Worm (Caenorhabditis elegans) whole organism, L1 larva: ENCODE measurements around the gene paqr-1.

Experiments
- C04F5.9 ChIP-seq: sonication (generic microtip); optimal IDR thresholded peaks from 2 replicates; lab custom pipeline; 2016; ENCODE audit warnings: missing genetic modification characterization, missing compliant biosample characterization
- C16A3.4 ChIP-seq: fragments of 150-350 bp; optimal IDR thresholded peaks from 2 replicates; lab custom pipeline; 2014; ENCODE audit warnings: missing biosample characterization, missing genetic modification characterization
- F16B12.6 ChIP-seq: fragments of 150-350 bp; optimal IDR thresholded peaks from 2 replicates; lab custom pipeline; 2014; ENCODE audit warnings: missing biosample characterization, missing genetic modification characterization
- Y116A8C.19 ChIP-seq: sonication (generic microtip); optimal IDR thresholded peaks from 2 replicates; lab custom pipeline; 2016; ENCODE audit warnings: missing compliant biosample characterization, missing genetic modification characterization, borderline replicate concordance
- aha-1 ChIP-seq: fragments of 150-350 bp; optimal IDR thresholded peaks from 2 replicates; lab custom pipeline; 2014; ENCODE audit warnings: missing biosample characterization, missing genetic modification characterization
- ama-1 ChIP-seq: fragments of 150-350 bp; optimal IDR thresholded peaks from 2 replicates; lab custom pipeline; 2014
- blmp-1 ChIP-seq: fragments of 150-350 bp; optimal IDR thresholded peaks from 2 replicates; lab custom pipeline; 2014; ENCODE audit warnings: missing biosample characterization, missing genetic modification characterization
- ceh-8 ChIP-seq: fragments of 200-800 bp; sonication (Bioruptor generic); optimal IDR thresholded peaks from 2 replicates; lab custom pipeline; 2018; ENCODE audit warnings: mild to moderate bottlenecking, missing genetic modification characterization, moderate library complexity, missing compliant biosample characterization
- ceh-82 ChIP-seq, 3 experiments: fragments of 150-350 bp in 1 of 3; sonication (generic microtip) in 2 of 3; optimal IDR thresholded peaks; 2 replicates each; lab custom pipeline; 2014 to 2017; ENCODE audit warnings: missing biosample characterization in 3 of 3, missing genetic modification characterization in 3 of 3
- dpl-1 ChIP-seq, 3 experiments: fragments of 150-350 bp in 2 of 3; sonication (generic microtip) in 1 of 3; optimal IDR thresholded peaks; 2 replicates each; lab custom pipeline; 2014 to 2017; ENCODE audit warnings: missing biosample characterization in 3 of 3, missing genetic modification characterization in 3 of 3, missing genetic modification reagents in 3 of 3
- dsc-1 ChIP-seq: sonication (generic microtip); optimal IDR thresholded peaks from 2 replicates; lab custom pipeline; 2016; ENCODE audit warnings: mild to moderate bottlenecking, missing genetic modification characterization, missing compliant biosample characterization
- elt-3 ChIP-seq, 6 experiments: fragments of 150-350 bp in 1 of 6; sonication (generic microtip); optimal IDR thresholded peaks; 2 replicates each; lab custom pipeline; 2017 to 2018; ENCODE audit warnings: missing biosample characterization in 6 of 6, missing genetic modification characterization in 6 of 6, inconsistent platforms in 1 of 6
- fkh-10 ChIP-seq: sonication (generic microtip); optimal IDR thresholded peaks from 2 replicates; lab custom pipeline; 2017; ENCODE audit warnings: missing biosample characterization, missing genetic modification reagents, missing genetic modification characterization
- fkh-4 ChIP-seq: sonication (generic microtip); optimal IDR thresholded peaks from 2 replicates; lab custom pipeline; 2016; ENCODE audit warnings: missing compliant biosample characterization, missing genetic modification characterization, borderline replicate concordance
- fos-1 ChIP-seq: fragments of 150-350 bp; optimal IDR thresholded peaks from 2 replicates; lab custom pipeline; 2014; ENCODE audit warnings: missing biosample characterization, missing genetic modification characterization
- grh-1 ChIP-seq: fragments of 200-800 bp; sonication (Bioruptor generic); IDR thresholded peaks from 2 replicates; pipeline ENCODE4 v1.3.6; 2022; ENCODE audit warnings: missing genetic modification reagents, missing genetic modification characterization, missing compliant biosample characterization
- hlh-4 ChIP-seq: sonication (generic microtip); optimal IDR thresholded peaks from 2 replicates; lab custom pipeline; 2016; ENCODE audit warnings: mild to moderate bottlenecking, missing genetic modification characterization, missing compliant biosample characterization
- irx-1 ChIP-seq: sonication (generic microtip); optimal IDR thresholded peaks from 2 replicates; lab custom pipeline; 2016; ENCODE audit warnings: missing genetic modification characterization, missing compliant biosample characterization
- jun-1 ChIP-seq: fragments of 150-350 bp; optimal IDR thresholded peaks from 2 replicates; lab custom pipeline; 2014; ENCODE audit warnings: missing biosample characterization, missing genetic modification reagents, missing genetic modification characterization
- lin-13 ChIP-seq: fragments of 150-350 bp; optimal IDR thresholded peaks from 2 replicates; lab custom pipeline; 2014; ENCODE audit warnings: missing biosample characterization, missing genetic modification reagents, missing genetic modification characterization
- lin-14 ChIP-seq: fragments of 200-800 bp; sonication (Bioruptor generic); optimal IDR thresholded peaks from 2 replicates; lab custom pipeline; 2018; ENCODE audit warnings: mild to moderate bottlenecking, missing genetic modification characterization, moderate library complexity, missing compliant biosample characterization
- lin-35 ChIP-seq, 2 experiments: fragments of 150-350 bp; optimal IDR thresholded peaks; 2 replicates each; lab custom pipeline; 2014; ENCODE audit warnings: missing biosample characterization in 2 of 2, missing genetic modification characterization in 2 of 2, missing genetic modification reagents in 2 of 2
- lir-3 ChIP-seq: sonication (generic microtip); optimal IDR thresholded peaks from 2 replicates; lab custom pipeline; 2016; ENCODE audit warnings: mild to moderate bottlenecking, missing genetic modification characterization, moderate library complexity, missing compliant biosample characterization; ENCODE audit not compliant: poor library complexity
- lsy-2 ChIP-seq, 2 experiments: fragments of 150-350 bp; optimal IDR thresholded peaks; 2 replicates each; lab custom pipeline; 2014; ENCODE audit warnings: missing biosample characterization in 2 of 2, missing genetic modification characterization in 2 of 2
- mdl-1 ChIP-seq, 2 experiments: fragments of 150-350 bp; optimal IDR thresholded peaks; 2 replicates each; lab custom pipeline; 2014 to 2017; ENCODE audit warnings: missing biosample characterization in 2 of 2, missing genetic modification characterization in 2 of 2, inconsistent platforms in 1 of 2
- mep-1 ChIP-seq: fragments of 150-350 bp; optimal IDR thresholded peaks from 2 replicates; lab custom pipeline; 2014; ENCODE audit warnings: missing biosample characterization, missing genetic modification characterization
- nhr-11 ChIP-seq: fragments of 150-350 bp; optimal IDR thresholded peaks from 2 replicates; lab custom pipeline; 2014; ENCODE audit warnings: missing biosample characterization, missing genetic modification characterization
- nhr-20 ChIP-seq: sonication (generic microtip); optimal IDR thresholded peaks from 2 replicates; lab custom pipeline; 2016; ENCODE audit warnings: mild to moderate bottlenecking, missing genetic modification characterization, missing compliant biosample characterization
- nhr-47 ChIP-seq: sonication (generic microtip); optimal IDR thresholded peaks from 2 replicates; lab custom pipeline; 2016; ENCODE audit warnings: mild to moderate bottlenecking, missing genetic modification characterization, moderate library complexity, missing compliant biosample characterization
- nhr-77 ChIP-seq: fragments of 150-350 bp; optimal IDR thresholded peaks from 2 replicates; lab custom pipeline; 2014; ENCODE audit warnings: missing biosample characterization, missing genetic modification characterization
- nhr-90 ChIP-seq: sonication (generic microtip); optimal IDR thresholded peaks from 2 replicates; lab custom pipeline; 2016; ENCODE audit warnings: mild to moderate bottlenecking, missing genetic modification characterization, missing compliant biosample characterization; ENCODE audit not compliant: poor library complexity
- pag-3 ChIP-seq: sonication (generic microtip); optimal IDR thresholded peaks from 2 replicates; lab custom pipeline; 2017; ENCODE audit warnings: missing genetic modification characterization, mild to moderate bottlenecking, missing compliant biosample characterization, antibody characterized with exemption, borderline replicate concordance; ENCODE audit not compliant: insufficient read depth
- pax-3 ChIP-seq: fragments of 200-800 bp; sonication (Bioruptor generic); optimal IDR thresholded peaks from 2 replicates; lab custom pipeline; 2018; ENCODE audit warnings: mild to moderate bottlenecking, missing genetic modification characterization, moderate library complexity, missing compliant biosample characterization
- pqm-1 ChIP-seq: sonication (generic microtip); optimal IDR thresholded peaks from 3 replicates; lab custom pipeline; 2017; ENCODE audit warnings: missing biosample characterization, missing genetic modification characterization
- snpc-4 ChIP-seq: fragments of 150-350 bp; optimal IDR thresholded peaks from 2 replicates; lab custom pipeline; 2014; ENCODE audit warnings: missing biosample characterization, missing genetic modification characterization
- snu-23 ChIP-seq: sonication (generic microtip); optimal IDR thresholded peaks from 2 replicates; lab custom pipeline; 2016; ENCODE audit warnings: missing genetic modification characterization, missing compliant biosample characterization
- sox-4 ChIP-seq: sonication (generic microtip); optimal IDR thresholded peaks from 2 replicates; lab custom pipeline; 2016; ENCODE audit warnings: missing genetic modification characterization, missing compliant biosample characterization
- sptf-1 ChIP-seq: fragments of 150-350 bp; optimal IDR thresholded peaks from 2 replicates; lab custom pipeline; 2014; ENCODE audit warnings: missing biosample characterization, missing genetic modification characterization
- sup-37 ChIP-seq: fragments of 200-800 bp; sonication (Bioruptor generic); optimal IDR thresholded peaks from 2 replicates; lab custom pipeline; 2018; ENCODE audit warnings: mild to moderate bottlenecking, missing genetic modification characterization, missing compliant biosample characterization
- swsn-7 ChIP-seq: sonication (generic microtip); optimal IDR thresholded peaks from 2 replicates; lab custom pipeline; 2016; ENCODE audit warnings: missing genetic modification characterization, missing compliant biosample characterization
- tbx-2 ChIP-seq: sonication (generic microtip); optimal IDR thresholded peaks from 2 replicates; lab custom pipeline; 2016; ENCODE audit warnings: missing genetic modification characterization, missing compliant biosample characterization
- unc-98 ChIP-seq: fragments of 200-800 bp; sonication (Bioruptor generic); IDR thresholded peaks from 2 replicates; pipeline ENCODE4 v1.3.6; 2022; ENCODE audit warnings: missing genetic modification characterization, missing compliant biosample characterization
- vab-15 ChIP-seq: sonication (generic microtip); optimal IDR thresholded peaks from 2 replicates; lab custom pipeline; 2017; ENCODE audit warnings: missing genotype, mild to moderate bottlenecking, missing genetic modification characterization, missing compliant biosample characterization
- zag-1 ChIP-seq: fragments of 150-350 bp; optimal IDR thresholded peaks from 2 replicates; lab custom pipeline; 2014; ENCODE audit warnings: missing biosample characterization, missing genetic modification characterization
- ztf-11 ChIP-seq, 2 experiments: sonication (generic microtip); optimal IDR thresholded peaks; 2 replicates each; lab custom pipeline; 2016 to 2017; ENCODE audit warnings: missing genetic modification characterization in 2 of 2, missing biosample characterization in 1 of 2, missing compliant biosample characterization in 1 of 2
- ztf-4 ChIP-seq: fragments of 150-350 bp; optimal IDR thresholded peaks from 2 replicates; lab custom pipeline; 2014; ENCODE audit warnings: missing biosample characterization, missing genetic modification characterization

Gene paqr-1

DNA sequence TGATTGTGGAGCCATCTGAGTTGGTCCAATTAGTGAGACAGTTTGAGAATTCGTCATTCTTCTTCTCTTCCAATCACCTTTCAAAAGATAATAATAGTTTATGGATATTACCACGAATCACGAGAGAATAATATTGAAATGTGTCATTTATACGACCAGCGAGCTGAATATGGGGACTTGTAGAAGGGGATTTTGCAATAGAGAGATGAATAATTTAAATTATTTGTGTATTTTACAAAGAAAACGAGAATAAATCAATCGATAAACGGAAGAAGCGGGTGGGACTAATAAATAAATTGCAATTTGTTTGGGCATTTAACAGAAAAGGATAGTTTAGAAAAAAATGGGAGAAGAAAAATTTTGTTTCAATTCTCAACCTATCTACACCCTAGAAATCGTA is 27.4 kb upstream of the paqr-1 start, which contains the start of gene odr-8:
odr-8 (minus strand) TSS at position 101 of the 400 bp plus-strand sequence.
- no peak for TF ChIP-seq sox-4
- TF ChIP-seq hlh-4 = no peak
- no peak for TF ChIP-seq fos-1 (tag; lab: Kevin White, UChicago)
- no peak for TF ChIP-seq lir-3 (tag; lab: Kevin White, UChicago)
- no peak for TF ChIP-seq C16A3.4 (tag; lab: Kevin White, UChicago)
- no peak for TF ChIP-seq ztf-11 (tag; optimal IDR thresholded peaks at IDR 0.05; lab: Kevin White, UChicago)
- TF ChIP-seq Y116A8C.19 = no peak
- no peak for TF ChIP-seq irx-1 (tag; lab: Kevin White, UChicago)

DNA sequence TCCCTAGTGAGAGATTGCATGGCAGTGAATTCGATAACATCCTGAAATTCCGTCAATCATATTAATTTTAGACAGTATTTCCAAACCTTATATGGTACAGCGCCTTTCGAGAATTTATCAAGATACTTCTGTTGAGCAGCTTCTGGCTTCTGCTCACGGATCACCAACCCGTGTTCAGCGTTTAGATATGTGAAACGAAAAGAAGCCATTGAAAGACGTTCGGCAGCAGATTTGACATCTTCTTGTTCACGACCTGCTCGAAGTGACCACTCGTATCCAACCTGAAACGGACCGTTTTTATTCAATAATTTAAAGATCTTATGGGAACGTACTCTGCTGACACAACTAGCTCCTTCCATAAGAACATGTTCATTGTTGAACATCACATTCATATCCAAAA is 26.4 kb upstream of the paqr-1 start:
- no peak for TF ChIP-seq sox-4
- TF ChIP-seq sup-37 (GFP tag; lab: Kevin White, UChicago) = no peak
- no peak for TF ChIP-seq ama-1 (lab: Kevin White, UChicago)
- no peak for TF ChIP-seq hlh-4
- TF ChIP-seq irx-1 (tag; lab: Kevin White, UChicago) = no peak
- TF ChIP-seq, all 84 proteins: peak for 0

DNA sequence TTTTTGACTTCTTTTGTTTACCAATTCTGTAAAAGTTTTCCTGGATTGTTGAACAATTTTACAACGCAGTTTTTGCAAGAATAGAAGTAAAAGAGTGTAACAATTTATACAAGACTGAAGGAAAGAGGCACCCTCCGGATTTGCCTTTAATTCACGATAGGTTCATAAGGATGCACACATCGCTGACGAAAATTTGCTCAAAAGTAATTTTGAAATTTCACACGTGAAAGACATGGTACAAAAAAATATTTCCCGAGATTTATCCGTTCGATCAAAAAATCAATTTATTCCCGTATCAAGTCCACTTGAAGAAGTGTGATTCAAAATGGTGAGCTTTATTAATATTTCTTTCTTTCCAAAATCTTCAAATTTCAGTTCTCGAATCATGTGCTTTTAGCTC is 22.7 kb upstream of the paqr-1 start, which contains the start of gene C43G2.3:
C43G2.3 (plus strand) TSS at position 301 of the 400 bp plus-strand sequence.
- no peak for TF ChIP-seq sptf-1 (tag; lab: Kevin White, UChicago)
- no peak for TF ChIP-seq sup-37 (GFP tag; lab: Kevin White, UChicago)
- no peak for TF ChIP-seq C04F5.9 (tag; lab: Kevin White, UChicago)
- no peak for TF ChIP-seq pqm-1
- no peak for TF ChIP-seq elt-3 (tag; optimal IDR thresholded peaks at IDR 0.05; lab: Kevin White, UChicago)
- no peak for TF ChIP-seq snu-23
- no peak for TF ChIP-seq F16B12.6 (tag; lab: Kevin White, UChicago)
- no peak for TF ChIP-seq C16A3.4 (tag; lab: Kevin White, UChicago)
- TF ChIP-seq nhr-47 (tag; lab: Kevin White, UChicago) = no peak
- no peak for TF ChIP-seq nhr-20 (tag; lab: Kevin White, UChicago)
- TF ChIP-seq dpl-1 (GFP tag; optimal IDR thresholded peaks at IDR 0.05; lab: Kevin White, UChicago) = no peak
- TF ChIP-seq lir-3 (tag; lab: Kevin White, UChicago) = no peak
- TF ChIP-seq nhr-11 (tag; lab: Kevin White, UChicago) = no peak
- TF ChIP-seq zag-1 (tag; lab: Kevin White, UChicago) = no peak

DNA sequence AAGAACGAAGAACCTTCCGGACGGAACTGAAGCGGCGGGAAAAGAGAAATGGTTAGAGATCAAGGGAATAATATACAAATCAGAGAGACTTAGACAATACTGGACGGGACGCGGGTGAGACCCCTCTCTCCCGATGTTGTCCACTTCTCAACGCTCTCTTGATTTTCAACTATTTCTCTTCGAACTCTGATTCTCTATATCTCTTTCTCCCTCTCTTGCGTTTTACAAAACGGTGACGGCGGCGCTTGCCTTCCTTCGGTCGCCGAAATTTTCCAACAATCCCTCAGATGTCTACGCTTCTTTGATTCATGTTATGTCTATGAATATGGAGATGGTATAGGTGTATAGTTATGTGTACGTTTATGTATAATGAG is 21.5 kb upstream of the paqr-1 start:
- TF ChIP-seq nhr-90 (peak; percentile 65), lir-3 (tag; lab: Kevin White, UChicago) (peak; percentile 4), sup-37 (GFP tag; lab: Kevin White, UChicago) (no peak), jun-1 (no peak), ceh-8 (GFP tag; lab: Kevin White, UChicago) (no peak), mdl-1 (tag; optimal IDR thresholded peaks at IDR 0.05; lab: Kevin White, UChicago) (peak in 1 of 2 experiments; percentile 30), aha-1 (no peak), nhr-47 (tag; lab: Kevin White, UChicago) (peak; percentile 47), ceh-82 (tag; optimal IDR thresholded peaks at IDR 0.05; lab: Kevin White, UChicago) (peak; percentile 2 to 13 (median 7)), swsn-7 (peak; percentile 53), elt-3 (tag; optimal IDR thresholded peaks at IDR 0.05; lab: Kevin White, UChicago) (peak in 2 of 6 experiments; percentile 18 to 28), vab-15 (tag; lab: Kevin White, UChicago) (no peak), tbx-2 (tag; lab: Kevin White, UChicago) (peak; percentile 22), lin-13 (GFP tag; lab: Kevin White, UChicago) (peak; percentile 35), unc-98 (GFP tag; lab: Robert Waterston, UW) (no peak), blmp-1 (peak; percentile 55), mep-1 (tag; lab: Kevin White, UChicago) (peak; percentile 76), nhr-77 (tag; lab: Kevin White, UChicago) (peak; percentile 8), fkh-4 (tag; lab: Kevin White, UChicago) (no peak), ztf-4 (tag; lab: Kevin White, UChicago) (peak; percentile 4), pag-3 (no peak), pax-3 (tag; lab: Kevin White, UChicago) (no peak), grh-1 (GFP tag; lab: Robert Waterston, UW) (no peak), fkh-10 (no peak), lin-14 (GFP tag; lab: Kevin White, UChicago) (peak; percentile 80), lin-35 (GFP tag; optimal IDR thresholded peaks at IDR 0.05; lab: Kevin White, UChicago) (peak; percentile 46 to 65), lsy-2 (tag; optimal IDR thresholded peaks at IDR 0.05; lab: Kevin White, UChicago) (peak; percentile 51 to 63), dsc-1 (peak; percentile 3), snpc-4 (no peak)
